Fruit fly (Drosophila melanogaster): ENCODE measurements around the gene CG11983.

Gene CG11983

DNA sequence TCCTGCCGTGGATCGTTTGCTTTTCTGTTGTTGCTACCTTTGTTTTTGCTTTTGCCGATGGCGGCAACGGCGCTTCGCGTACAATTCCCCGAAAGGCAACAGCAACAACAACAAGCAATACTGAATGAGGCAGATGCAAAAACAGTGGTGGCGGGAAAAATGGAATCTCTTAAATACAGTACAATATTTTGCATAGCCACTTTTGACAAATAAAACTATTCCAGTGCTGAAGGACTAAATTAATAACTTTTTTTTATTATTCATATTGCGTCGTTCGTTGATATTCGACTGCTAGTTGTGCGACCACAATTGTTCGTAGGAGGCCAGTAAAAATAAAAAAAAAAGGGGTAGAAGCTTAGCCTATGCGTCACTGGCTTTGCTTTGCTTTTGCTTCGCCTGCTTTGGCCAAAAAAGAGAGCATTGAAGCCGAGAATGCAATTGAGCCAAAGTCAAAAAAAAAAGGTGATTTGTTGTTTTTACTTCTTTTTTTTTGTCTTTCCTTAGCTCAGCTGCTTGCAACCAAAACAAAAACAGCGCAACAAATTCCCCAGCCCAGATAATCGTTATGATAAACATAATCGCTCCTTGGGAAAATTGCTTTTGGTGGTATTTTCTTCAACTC lies 23.8 kb downstream of the CG11983 start (continued):
- TF ChIP-seq Mes4 (GFP tag; optimal IDR thresholded peaks at IDR 0.05) (peak; percentile 65), ci (GFP tag; IDR thresholded peaks at IDR 0.05) (peak; percentile 97), CG17359 (tag; optimal IDR thresholded peaks at IDR 0.05) (peak; percentile 95), CG33557 (GFP tag; optimal IDR thresholded peaks at IDR 0.05) (no peak), CG4328 (GFP tag; optimal IDR thresholded peaks at IDR 0.05) (no peak), lbe (GFP tag; optimal IDR thresholded peaks at IDR 0.05) (peak; percentile 92), CG7786 (GFP tag; optimal IDR thresholded peaks at IDR 0.05) (peak; percentile 73), ftz-f1 (GFP tag; optimal IDR thresholded peaks at IDR 0.05) (peak; percentile 18), CG16863 (GFP tag; optimal IDR thresholded peaks at IDR 0.05) (peak; percentile 75), HmgD (GFP tag; optimal IDR thresholded peaks at IDR 0.05) (peak; percentile 72), CG11560 (tag; IDR thresholded peaks at IDR 0.05) (peak; percentile 69; the same call in 2 of the 3 replicates), Nf-YB (GFP tag; optimal IDR thresholded peaks at IDR 0.05) (peak; percentile 60), cas (GFP tag; IDR thresholded peaks at IDR 0.05) (peak; percentile 71), CG42726 (GFP tag; IDR thresholded peaks at IDR 0.05; ENCODE audit: partially characterized antibody) (no peak), CG17328 (GFP tag; IDR thresholded peaks at IDR 0.05) (peak; percentile 92), seq (GFP tag; IDR thresholded peaks at IDR 0.05) (peak; percentile 94), wek (GFP tag; optimal IDR thresholded peaks at IDR 0.05) (peak; percentile 46), bbx (GFP tag; IDR thresholded peaks at IDR 0.05; ENCODE audit: partially characterized antibody) (no peak), dmrt11E (tag; optimal IDR thresholded peaks at IDR 0.05) (peak; percentile 60), ttk (GFP tag; IDR thresholded peaks at IDR 0.05) (peak; percentile 92), phol (tag; optimal IDR thresholded peaks at IDR 0.05) (peak; percentile 83), Dref (GFP tag; IDR thresholded peaks at IDR 0.05) (no peak), hth (optimal IDR thresholded peaks at IDR 0.05) (no peak), CG34376 (GFP tag; optimal IDR thresholded peaks at IDR 0.05) (peak; percentile 20), psq (GFP tag; optimal IDR thresholded peaks at IDR 0.05) (peak; percentile 60), CHES-1-like (GFP tag; optimal IDR thresholded peaks at IDR 0.05) (peak; percentile 80), pros (GFP tag; optimal IDR thresholded peaks at IDR 0.05) (peak; percentile 46), tll (GFP tag; optimal IDR thresholded peaks at IDR 0.05) (no peak), grau (tag; optimal IDR thresholded peaks at IDR 0.05) (peak; percentile 84), E2f2 (GFP tag; IDR thresholded peaks at IDR 0.05) (peak; percentile 71), shn (GFP tag; optimal IDR thresholded peaks at IDR 0.05) (peak; percentile 74), Sry-δ (GFP tag; optimal IDR thresholded peaks at IDR 0.05) (peak; percentile 49), CG10462 (GFP tag; optimal IDR thresholded peaks at IDR 0.05) (peak; percentile 63), Fer1 (GFP tag; optimal IDR thresholded peaks at IDR 0.05) (peak; percentile 85), ewg (GFP tag; optimal IDR thresholded peaks at IDR 0.05) (peak; percentile 86), CG8388 (GFP tag; optimal IDR thresholded peaks at IDR 0.05) (peak; percentile 83), dmrt99B (tag; optimal IDR thresholded peaks at IDR 0.05) (peak; percentile 93), nmo (GFP tag; optimal IDR thresholded peaks at IDR 0.05) (peak; percentile 82), CG7745 (tag; optimal IDR thresholded peaks at IDR 0.05) (no peak), sim (GFP tag; IDR thresholded peaks at IDR 0.05) (no peak), CG6765 (GFP tag; optimal IDR thresholded peaks at IDR 0.05) (peak; percentile 46), CG16815 (GFP tag; optimal IDR thresholded peaks at IDR 0.05) (peak; percentile 57), trh (GFP tag; optimal IDR thresholded peaks at IDR 0.05) (no peak), fd96Cb (tag; optimal IDR thresholded peaks at IDR 0.05) (peak; percentile 87), cad (GFP tag; optimal IDR thresholded peaks at IDR 0.05) (no peak), CG6175 (GFP tag; IDR thresholded peaks at IDR 0.05) (peak; percentile 74; the same call in 2 of the 3 replicates), slp2 (GFP tag; optimal IDR thresholded peaks at IDR 0.05) (peak; percentile 58), CG13123 (GFP tag; optimal IDR thresholded peaks at IDR 0.05) (peak; percentile 68), crol (GFP tag; IDR thresholded peaks at IDR 0.05) (0 out of 2 replicates have a peak, but pooled peaks have one; percentile 45), bcd (GFP tag; optimal IDR thresholded peaks at IDR 0.05) (peak; percentile 87)

Data from whole organism, embryonic.